Fruit fly (Drosophila melanogaster) whole organism, embryonic: ENCODE results near the gene Aldh.

Experiments used
- BtbVII ChIP-seq: fragments of 200-800 bp; sonication (Bioruptor generic); optimal IDR thresholded peaks from 3 replicates; lab custom pipeline; 2017; ENCODE audit warnings: missing biosample characterization, mild to moderate bottlenecking, missing genetic modification characterization
- CG5245 ChIP-seq: fragments of 200-800 bp; sonication (Bioruptor generic); optimal IDR thresholded peaks from 3 replicates; lab custom pipeline; 2016; ENCODE audit warnings: missing biosample characterization, missing genetic modification characterization
- croc ChIP-seq: fragments of 200-800 bp; sonication (Bioruptor generic); conservative IDR thresholded peaks from 3 replicates; pipeline ENCODE4 v1.3.6; 2022; ENCODE audit warnings: missing biosample characterization, missing genetic modification characterization
- tio ChIP-seq: fragments of 200-800 bp; sonication (Bioruptor generic); optimal IDR thresholded peaks from 2 replicates; lab custom pipeline; 2017; ENCODE audit warnings: missing biosample characterization, missing genetic modification characterization, inconsistent platforms

DNA sequence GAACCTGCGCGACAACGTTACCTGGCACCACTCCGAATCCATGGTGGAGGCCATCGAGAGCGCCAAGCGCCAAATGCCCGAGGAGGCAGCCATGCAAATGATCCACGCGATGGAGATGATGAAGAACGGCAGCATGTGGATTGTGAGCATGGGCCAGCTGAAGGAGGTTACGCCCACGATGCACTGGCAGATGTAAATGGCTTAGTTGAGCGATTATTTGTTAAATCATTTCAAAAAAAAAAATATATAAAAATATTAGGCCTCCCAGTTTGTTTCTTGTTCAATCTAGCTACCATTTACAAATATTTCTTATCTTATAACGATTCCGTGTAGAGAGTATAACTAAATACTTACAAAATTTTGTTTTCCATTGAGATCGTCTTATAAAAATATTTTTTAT, 40.4 kb downstream of the Aldh start, which contains the start of gene CG42847:
- TF ChIP-seq BtbVII (GFP tag; lab: Kevin White, UChicago) = no peak
- TF ChIP-seq croc (GFP tag; lab: Robert Waterston, UW) = no peak
- no peak for TF ChIP-seq tio (GFP tag; lab: Kevin White, UChicago)
- no peak for TF ChIP-seq CG5245
